Worm (Caenorhabditis elegans): ENCODE data around the gene sshk-1.

sshk-1 gene

ce11 chrV:20815842-20816241 is at the start of gene sshk-1:
Gene sshk-1 (plus strand): TSS chrV:20816142.
- no peak for TF ChIP-seq unc-62 (GFP tag; optimal IDR thresholded peaks at IDR 0.05)

- no peak for TF ChIP-seq unc-62 (GFP tag; optimal IDR thresholded peaks at IDR 0.05)
Measured at ce11 chrV:20770061-20770460, 45.9 kb upstream of the sshk-1 start, which contains the start of gene elp-1. Gene elp-1 (minus strand): TSS chrV:20770161.

ce11 chrV:20770846-20771245 is 45.1 kb upstream of the sshk-1 start:
- no peak for TF ChIP-seq unc-62 (GFP tag; optimal IDR thresholded peaks at IDR 0.05)

- TF ChIP-seq unc-62 (GFP tag; optimal IDR thresholded peaks at IDR 0.05): no peak
Measured at ce11 chrV:20771702-20772101, 44.2 kb upstream of the sshk-1 start.

ce11 chrV:20773647-20774046 is 42.3 kb upstream of the sshk-1 start, which contains the start of gene F38A6.5:
Gene F38A6.5 (minus strand): TSS chrV:20773747.
- no peak for TF ChIP-seq unc-62 (GFP tag; optimal IDR thresholded peaks at IDR 0.05)

- no peak for TF ChIP-seq unc-62 (GFP tag; optimal IDR thresholded peaks at IDR 0.05)
Measured at ce11 chrV:20775269-20775668, 40.7 kb upstream of the sshk-1 start, which contains the start of gene F38A6.4. Gene F38A6.4 (minus strand): TSS chrV:20775369.

- TF ChIP-seq unc-62 (GFP tag; optimal IDR thresholded peaks at IDR 0.05): no peak
Measured at ce11 chrV:20776761-20777160, 39.2 kb upstream of the sshk-1 start.

ce11 chrV:20778257-20778697 is 37.7 kb upstream of the sshk-1 start:
- no peak for TF ChIP-seq unc-62 (GFP tag; optimal IDR thresholded peaks at IDR 0.05)

- no peak for TF ChIP-seq unc-62 (GFP tag; optimal IDR thresholded peaks at IDR 0.05)
Measured at ce11 chrV:20778886-20779285, 37.1 kb upstream of the sshk-1 start.

ce11 chrV:20779707-20780346 is 36.1 kb upstream of the sshk-1 start:
- no peak for TF ChIP-seq unc-62 (GFP tag; optimal IDR thresholded peaks at IDR 0.05)

ce11 chrV:20780400-20780799 is 35.5 kb upstream of the sshk-1 start, which contains the start of gene hif-1:
Gene hif-1 (plus strand): TSS chrV:20780407.
- no peak for TF ChIP-seq unc-62 (GFP tag; optimal IDR thresholded peaks at IDR 0.05)

ce11 chrV:20781346-20781952 is 34.5 kb upstream of the sshk-1 start:
- TF ChIP-seq unc-62 (GFP tag; optimal IDR thresholded peaks at IDR 0.05): no peak

- no peak for TF ChIP-seq unc-62 (GFP tag; optimal IDR thresholded peaks at IDR 0.05)
Measured at ce11 chrV:20782188-20782587, 33.8 kb upstream of the sshk-1 start.

ce11 chrV:20783642-20784041 is 32.3 kb upstream of the sshk-1 start:
- no peak for TF ChIP-seq unc-62 (GFP tag; optimal IDR thresholded peaks at IDR 0.05)

ce11 chrV:20785050-20785847 is 30.7 kb upstream of the sshk-1 start:
- TF ChIP-seq unc-62 (GFP tag; optimal IDR thresholded peaks at IDR 0.05): no peak

ce11 chrV:20785848-20786225 is 30.1 kb upstream of the sshk-1 start:
- no peak for TF ChIP-seq unc-62 (GFP tag; optimal IDR thresholded peaks at IDR 0.05)

All from whole organism, dauer.